Fruit fly (Drosophila melanogaster) whole organism, embryonic: ENCODE results near the gene CG15203.
A peak's percentile ranks its signal among the peaks of the same experiment; 100 is the strongest.

Experiments used
- Bdp1 ChIP-seq: fragments of 200-800 bp; sonication (Bioruptor generic); optimal IDR thresholded peaks from 3 replicates; lab custom pipeline; 2016; ENCODE audit warnings: missing biosample characterization, missing genetic modification characterization
- CG12219 ChIP-seq: fragments of 200-800 bp; sonication (Bioruptor generic); optimal IDR thresholded peaks from 3 replicates; lab custom pipeline; 2018; ENCODE audit warnings: missing biosample characterization, mild to moderate bottlenecking, missing genetic modification characterization
- CG14441 ChIP-seq: fragments of 200-800 bp; sonication (Bioruptor generic); IDR thresholded peaks from 2 replicates; pipeline ENCODE4 v1.3.6; 2022; ENCODE audit warnings: missing biosample characterization, missing genetic modification characterization
- CG15514 ChIP-seq: fragments of 200-800 bp; sonication (Bioruptor generic); optimal IDR thresholded peaks from 3 replicates; lab custom pipeline; 2017; ENCODE audit warnings: missing biosample characterization, missing genetic modification characterization, mild to moderate bottlenecking, moderate library complexity, missing genetic modification reagents
- CG1602 ChIP-seq: fragments of 200-800 bp; sonication (Bioruptor generic); optimal IDR thresholded peaks from 3 replicates; lab custom pipeline; 2016; ENCODE audit warnings: missing biosample characterization, missing genetic modification characterization
- CG16813 ChIP-seq: fragments of 200-800 bp; sonication (Bioruptor generic); IDR thresholded peaks from 3 replicates; pipeline ENCODE4 v1.3.6; 2022; ENCODE audit warnings: missing biosample characterization, missing genetic modification characterization; ENCODE audit not compliant: partially characterized antibody
- CG18011 ChIP-seq: fragments of 200-800 bp; sonication (Bioruptor generic); optimal IDR thresholded peaks from 2 replicates; lab custom pipeline; 2017; ENCODE audit warnings: missing biosample characterization, missing genetic modification characterization, mild to moderate bottlenecking, moderate library complexity, missing genotype
- CG18262 ChIP-seq: fragments of 200-800 bp; optimal IDR thresholded peaks from 3 replicates; lab custom pipeline; 2019; ENCODE audit warnings: missing biosample characterization, mild to moderate bottlenecking, missing genetic modification characterization, moderate library complexity
- CG18476 ChIP-seq: fragments of 200-800 bp; sonication (Bioruptor generic); optimal IDR thresholded peaks from 2 replicates; lab custom pipeline; 2016; ENCODE audit warnings: missing biosample characterization, mild to moderate bottlenecking, missing genetic modification characterization
- CG18764 ChIP-seq: fragments of 200-800 bp; sonication (Bioruptor generic); optimal IDR thresholded peaks from 3 replicates; lab custom pipeline; 2016; ENCODE audit warnings: missing biosample characterization, missing genetic modification characterization
- CG2116 ChIP-seq: fragments of 200-800 bp; sonication (Bioruptor generic); optimal IDR thresholded peaks from 3 replicates; lab custom pipeline; 2018; ENCODE audit warnings: missing biosample characterization, mild to moderate bottlenecking, missing genetic modification characterization
- CG42726 ChIP-seq: fragments of 200-800 bp; sonication (Bioruptor generic); IDR thresholded peaks from 2 replicates; pipeline ENCODE4 v1.3.6; 2022; ENCODE audit warnings: missing biosample characterization, missing genetic modification characterization; ENCODE audit not compliant: partially characterized antibody
- CG4328 ChIP-seq: fragments of 200-800 bp; sonication (Bioruptor generic); optimal IDR thresholded peaks from 3 replicates; lab custom pipeline; 2017; ENCODE audit warnings: missing biosample characterization, missing genetic modification reagents, missing genetic modification characterization
- CG4404 ChIP-seq: fragments of 200-800 bp; sonication (Bioruptor generic); IDR thresholded peaks from 2 replicates; pipeline ENCODE4 v1.3.6; 2022; ENCODE audit warnings: missing biosample characterization, missing genetic modification characterization
- CG4854 ChIP-seq: fragments of 200-800 bp; sonication (Bioruptor generic); optimal IDR thresholded peaks from 2 replicates; lab custom pipeline; 2016; ENCODE audit warnings: missing biosample characterization, missing genetic modification characterization, inconsistent platforms
- CG6683 ChIP-seq: fragments of 200-800 bp; sonication (Bioruptor generic); optimal IDR thresholded peaks from 2 replicates; lab custom pipeline; 2017; ENCODE audit warnings: missing biosample characterization, mild to moderate bottlenecking, missing genetic modification characterization, missing genetic modification reagents
- CG7928 ChIP-seq: fragments of 200-800 bp; sonication (Bioruptor generic); optimal IDR thresholded peaks from 2 replicates; lab custom pipeline; 2017; ENCODE audit warnings: missing biosample characterization, mild to moderate bottlenecking, missing genetic modification characterization
- CG9817 ChIP-seq: fragments of 200-800 bp; sonication (Bioruptor generic); optimal IDR thresholded peaks from 2 replicates; lab custom pipeline; 2018; ENCODE audit warnings: missing biosample characterization, mild to moderate bottlenecking, missing genetic modification characterization, moderate library complexity
- CTCF ChIP-seq: fragments of 200-800 bp; sonication (Bioruptor generic); optimal IDR thresholded peaks from 2 replicates; lab custom pipeline; 2017; ENCODE audit warnings: missing biosample characterization, mild to moderate bottlenecking, missing genetic modification characterization, moderate library complexity
- D19B ChIP-seq: fragments of 200-800 bp; sonication (Bioruptor generic); optimal IDR thresholded peaks from 2 replicates; lab custom pipeline; 2017; ENCODE audit warnings: missing biosample characterization, mild to moderate bottlenecking, missing genetic modification characterization
- Eip74EF ChIP-seq, 2 experiments: fragments of 200-800 bp in 1 of 2; fragments of >200 bp in 1 of 2; sonication (Bioruptor generic) in 1 of 2; optimal IDR thresholded peaks; 2 replicates each; lab custom pipeline; 2017 to 2019; ENCODE audit warnings: missing biosample characterization in 2 of 2, missing genetic modification characterization in 2 of 2, mild to moderate bottlenecking in 1 of 2, moderate library complexity in 1 of 2
- Gsc ChIP-seq: fragments of 200-800 bp; sonication (Bioruptor generic); IDR thresholded peaks from 2 replicates; pipeline ENCODE4 v1.3.6; 2022; ENCODE audit warnings: missing biosample characterization, missing genetic modification characterization
- Gug ChIP-seq: fragments of 200-800 bp; sonication (Bioruptor generic); IDR thresholded peaks from 4 replicates; pipeline ENCODE4 v1.3.6; 2022; ENCODE audit warnings: missing biosample characterization, missing genetic modification characterization
- H15 ChIP-seq: fragments of 200-800 bp; sonication (Bioruptor generic); IDR thresholded peaks from 3 replicates; pipeline ENCODE4 v1.3.6; 2022; ENCODE audit warnings: missing biosample characterization, missing genetic modification characterization
- HmgD ChIP-seq: fragments of 200-800 bp; sonication (Bioruptor generic); optimal IDR thresholded peaks from 3 replicates; lab custom pipeline; 2016; ENCODE audit warnings: missing biosample characterization, missing genetic modification characterization
- MESR4 ChIP-seq: fragments of 200-800 bp; sonication (Bioruptor generic); optimal IDR thresholded peaks from 2 replicates; lab custom pipeline; 2018; ENCODE audit warnings: missing biosample characterization, mild to moderate bottlenecking, missing genetic modification characterization, moderate library complexity
- Poxn ChIP-seq: fragments of 200-800 bp; sonication (Bioruptor generic); IDR thresholded peaks from 2 replicates; pipeline ENCODE4 v1.3.6; 2022; ENCODE audit warnings: missing biosample characterization, missing genetic modification characterization
- Ravus ChIP-seq: fragments of 200-800 bp; sonication (Bioruptor generic); IDR thresholded peaks from 2 replicates; pipeline ENCODE4 v1.3.6; 2022; ENCODE audit warnings: missing biosample characterization, missing genetic modification characterization
- YL-1 ChIP-seq: fragments of 200-800 bp; sonication (Bioruptor generic); optimal IDR thresholded peaks from 3 replicates; lab custom pipeline; 2017; ENCODE audit warnings: missing biosample characterization, mild to moderate bottlenecking, missing genetic modification characterization
- bigmax ChIP-seq: fragments of 200-800 bp; sonication (Bioruptor generic); optimal IDR thresholded peaks from 2 replicates; lab custom pipeline; 2018; ENCODE audit warnings: missing biosample characterization, mild to moderate bottlenecking, missing genetic modification characterization
- br ChIP-seq: fragments of >200 bp; optimal IDR thresholded peaks from 2 replicates; lab custom pipeline; 2017
- cad ChIP-seq: fragments of >200 bp; optimal IDR thresholded peaks from 2 replicates; lab custom pipeline; 2017; ENCODE audit warnings: missing biosample characterization, missing genetic modification characterization
- caup ChIP-seq: fragments of 200-800 bp; sonication (Bioruptor generic); optimal IDR thresholded peaks from 3 replicates; lab custom pipeline; 2017; ENCODE audit warnings: missing biosample characterization, mild to moderate bottlenecking, missing genetic modification characterization, moderate library complexity; ENCODE audit not compliant: severe bottlenecking
- fd3F ChIP-seq: fragments of 200-800 bp; sonication (Bioruptor generic); optimal IDR thresholded peaks from 2 replicates; lab custom pipeline; 2018; ENCODE audit warnings: missing biosample characterization, mild to moderate bottlenecking, missing genetic modification characterization, moderate library complexity
- gcm ChIP-seq: fragments of 200-800 bp; sonication (Bioruptor generic); optimal IDR thresholded peaks from 2 replicates; lab custom pipeline; 2019; ENCODE audit warnings: missing biosample characterization, mild to moderate bottlenecking, missing genetic modification characterization, moderate library complexity
- gcm2 ChIP-seq: fragments of 200-800 bp; sonication (Bioruptor generic); optimal IDR thresholded peaks from 2 replicates; lab custom pipeline; 2016; ENCODE audit warnings: missing biosample characterization, missing genetic modification characterization
- gsb-n ChIP-seq: fragments of 200-800 bp; sonication (Bioruptor generic); optimal IDR thresholded peaks from 3 replicates; lab custom pipeline; 2018; ENCODE audit warnings: missing biosample characterization, mild to moderate bottlenecking, missing genetic modification characterization
- ham ChIP-seq: fragments of 200-800 bp; sonication (Bioruptor generic); IDR thresholded peaks from 2 replicates; pipeline ENCODE4 v1.3.6; 2022; ENCODE audit warnings: missing biosample characterization, missing genetic modification characterization
- jumu ChIP-seq: fragments of 200-800 bp; sonication (Bioruptor generic); optimal IDR thresholded peaks from 3 replicates; lab custom pipeline; 2016; ENCODE audit warnings: missing biosample characterization, missing genetic modification characterization
- mam ChIP-seq: fragments of 200-800 bp; sonication (Bioruptor generic); optimal IDR thresholded peaks from 3 replicates; lab custom pipeline; 2016; ENCODE audit warnings: missing biosample characterization, missing genetic modification characterization
- nom ChIP-seq: fragments of 200-800 bp; sonication (Bioruptor generic); optimal IDR thresholded peaks from 2 replicates; lab custom pipeline; 2017; ENCODE audit warnings: missing biosample characterization, missing genetic modification characterization, mild to moderate bottlenecking, moderate library complexity, missing genetic modification reagents
- onecut ChIP-seq: fragments of 200-800 bp; sonication (Bioruptor generic); IDR thresholded peaks from 2 replicates; pipeline ENCODE4 v1.3.6; 2022; ENCODE audit warnings: missing biosample characterization, missing genetic modification characterization
- prd ChIP-seq, 3 experiments: fragments of >200 bp in 2 of 3; fragments of 200-800 bp in 1 of 3; sonication (Bioruptor generic) in 1 of 3; optimal IDR thresholded peaks in 2 of 3; IDR thresholded peaks in 1 of 3; 2 replicates in 2 of 3; 3 replicates in 1 of 3; pipeline versions ENCODE4 v1.3.6 to Lab custom; 2017 to 2022; ENCODE audit warnings: missing biosample characterization in 1 of 3, missing genetic modification characterization in 1 of 3
- sc ChIP-seq, 3 experiments: fragments of >200 bp in 2 of 3; fragments of 200-800 bp in 1 of 3; sonication (Bioruptor generic) in 1 of 3; optimal IDR thresholded peaks; 2 replicates in 2 of 3; 3 replicates in 1 of 3; lab custom pipeline; 2017; ENCODE audit warnings: mild to moderate bottlenecking in 1 of 3, missing biosample characterization in 1 of 3, missing genetic modification characterization in 1 of 3, missing genetic modification reagents in 1 of 3
- tll ChIP-seq, 2 experiments: fragments of 200-800 bp in 1 of 2; fragments of >200 bp in 1 of 2; sonication (Bioruptor generic) in 1 of 2; optimal IDR thresholded peaks; 2 replicates each; lab custom pipeline; 2017 to 2019; ENCODE audit warnings: missing biosample characterization in 2 of 2, missing genetic modification characterization in 2 of 2, mild to moderate bottlenecking in 1 of 2, moderate library complexity in 1 of 2
- twi ChIP-seq: fragments of 200-800 bp; optimal IDR thresholded peaks from 2 replicates; lab custom pipeline; 2019; ENCODE audit warnings: missing biosample characterization, mild to moderate bottlenecking, missing genetic modification characterization, moderate library complexity
- wor ChIP-seq: fragments of 200-800 bp; sonication (Bioruptor generic); IDR thresholded peaks from 2 replicates; pipeline ENCODE4 v1.3.6; 2022; ENCODE audit warnings: missing biosample characterization, missing genetic modification characterization

The CG15203 gene

dm6 chrX:11108148-11108844 lies 41.9 kb downstream of the CG15203 start, which contains the start of gene Hsp60A (continued):
- TF ChIP-seq fd3F (GFP tag; lab: Kevin White, UChicago) (no peak), CG4328 (GFP tag; lab: Kevin White, UChicago) (no peak), CG2116 (GFP tag; lab: Kevin White, UChicago) (peak; percentile 74), tll (GFP tag; optimal IDR thresholded peaks at IDR 0.05; lab: Kevin White, UChicago) (no peak), br (lab: Kevin White, UChicago) (no peak), CG12219 (GFP tag; lab: Kevin White, UChicago) (no peak), CG18011 (GFP tag; lab: Kevin White, UChicago) (no peak), gcm (GFP tag; lab: Kevin White, UChicago) (no peak), bigmax (GFP tag; lab: Kevin White, UChicago) (peak; percentile 95), Ravus (GFP tag; lab: Robert Waterston, UW) (no peak), Bdp1 (no peak), CG6683 (GFP tag; lab: Kevin White, UChicago) (no peak), caup (GFP tag; lab: Kevin White, UChicago) (peak; percentile 10), Poxn (GFP tag; lab: Robert Waterston, UW) (no peak), jumu (no peak)
- TF ChIP-seq, all 482 proteins: peak for 214

DNA sequence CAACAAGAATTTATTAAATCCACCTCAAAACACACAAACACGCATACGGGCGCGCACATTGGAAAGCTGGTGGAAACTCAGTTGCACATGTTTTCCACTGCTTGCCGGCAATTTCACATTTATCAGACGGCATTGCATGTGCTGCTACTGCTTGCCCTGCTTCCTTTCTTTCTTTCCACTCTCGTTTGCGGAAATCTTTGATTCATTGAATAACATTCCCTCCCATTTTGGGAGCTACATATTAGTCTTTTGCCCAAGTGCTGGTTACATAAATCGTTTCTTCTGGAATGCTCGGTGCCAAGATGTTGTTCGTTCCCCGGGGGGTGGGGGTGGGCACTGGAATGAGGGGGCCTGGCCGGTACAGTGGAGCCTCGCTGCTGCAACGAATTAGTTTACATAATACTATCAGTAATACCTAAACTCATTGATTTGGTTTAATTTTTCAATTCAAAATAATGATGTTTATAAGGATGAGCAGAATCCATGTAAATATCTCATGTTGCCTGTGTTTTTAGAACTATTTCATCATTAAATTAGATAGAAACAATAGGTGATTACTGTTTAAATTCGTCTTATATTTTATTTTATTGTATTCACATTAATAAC lies 42.6 kb downstream of the CG15203 start:
- no peak for TF ChIP-seq CG4404 (GFP tag; lab: Robert Waterston, UW)
- TF ChIP-seq gcm (GFP tag; lab: Kevin White, UChicago) = no peak
- peak; percentile 14; the same call in 1 of the 2 replicates for TF ChIP-seq CG14441
- no peak for TF ChIP-seq wor (GFP tag; lab: Robert Waterston, UW)
- no peak for TF ChIP-seq Eip74EF (GFP tag; optimal IDR thresholded peaks at IDR 0.05; lab: Kevin White, UChicago)
- TF ChIP-seq CG9817 (tag; lab: Kevin White, UChicago) = peak; percentile 6
- TF ChIP-seq gcm2 (GFP tag; lab: Kevin White, UChicago) = no peak
- no peak for TF ChIP-seq D19B (GFP tag; lab: Kevin White, UChicago)
- TF ChIP-seq CG15514 (GFP tag; lab: Kevin White, UChicago) = no peak
- TF ChIP-seq CG18262 (tag; lab: Kevin White, UChicago) = no peak
- TF ChIP-seq CG18764 (GFP tag; lab: Kevin White, UChicago) = no peak
- peak; percentile 49 for TF ChIP-seq YL-1 (GFP tag; lab: Kevin White, UChicago)
- no peak for TF ChIP-seq MESR4 (GFP tag; lab: Kevin White, UChicago)
- no peak for TF ChIP-seq onecut (GFP tag; lab: Robert Waterston, UW)
- no peak for TF ChIP-seq H15 (GFP tag; lab: Robert Waterston, UW)
- 0 out of 2 replicates have a peak, but pooled peaks have one; percentile 36 for TF ChIP-seq CG42726 (GFP tag; lab: Robert Waterston, UW)
- TF ChIP-seq HmgD (GFP tag; lab: Kevin White, UChicago) = no peak
- no peak for TF ChIP-seq CG7928 (GFP tag; lab: Kevin White, UChicago)
- no peak for TF ChIP-seq twi (tag; lab: Kevin White, UChicago)
- TF ChIP-seq cad (GFP tag; lab: Kevin White, UChicago) = no peak
- TF ChIP-seq Gsc (GFP tag; lab: Robert Waterston, UW) = no peak
- peak; percentile 12; the same call in 1 of the 4 replicates for TF ChIP-seq Gug (GFP tag; lab: Robert Waterston, UW)
- TF ChIP-seq prd (optimal IDR thresholded peaks at IDR 0.05; lab: Kevin White, UChicago) = no peak
- TF ChIP-seq prd (GFP tag; IDR thresholded peaks at IDR 0.05; lab: Robert Waterston, UW) = peak; percentile 36; the same call in 1 of the 3 replicates
- TF ChIP-seq gsb-n = no peak
- TF ChIP-seq nom (GFP tag; lab: Kevin White, UChicago) = no peak
- TF ChIP-seq sc (optimal IDR thresholded peaks at IDR 0.05; lab: Kevin White, UChicago) = no peak
- no peak for TF ChIP-seq sc (GFP tag; optimal IDR thresholded peaks at IDR 0.05; lab: Kevin White, UChicago)
- TF ChIP-seq CG16813 (GFP tag; lab: Robert Waterston, UW) = no peak
- TF ChIP-seq CG4854 (GFP tag; lab: Kevin White, UChicago) = no peak
- no peak for TF ChIP-seq CG18476
- no peak for TF ChIP-seq CTCF
- no peak for TF ChIP-seq ham (GFP tag; lab: Robert Waterston, UW)
- no peak for TF ChIP-seq CG1602 (GFP tag; lab: Kevin White, UChicago)
- no peak for TF ChIP-seq mam (GFP tag; lab: Kevin White, UChicago)
